Fruit fly (Drosophila melanogaster) whole organism, embryonic: ENCODE measurements around the gene Spc105R.
A peak's percentile ranks its signal among the peaks of the same experiment; 100 is the strongest.

Experiments
- Ada2b ChIP-seq: fragments of 200-800 bp; sonication (Bioruptor generic); IDR thresholded peaks from 2 replicates; pipeline ENCODE4 v1.3.6; 2022; ENCODE audit warnings: missing biosample characterization, missing genetic modification characterization
- Awh ChIP-seq: fragments of 200-800 bp; sonication (Bioruptor generic); IDR thresholded peaks from 2 replicates; pipeline ENCODE4, ENCODE4 v1.3.6; 2022; ENCODE audit warnings: missing biosample characterization, missing genetic modification characterization
- Bteb2 ChIP-seq: fragments of 200-800 bp; sonication (Bioruptor generic); optimal IDR thresholded peaks from 2 replicates; lab custom pipeline; 2016; ENCODE audit warnings: missing biosample characterization, missing genetic modification characterization
- CG10209 ChIP-seq: fragments of 200-800 bp; sonication (Bioruptor generic); optimal IDR thresholded peaks from 3 replicates; lab custom pipeline; 2017; ENCODE audit warnings: missing biosample characterization, mild to moderate bottlenecking, missing genetic modification characterization, missing genetic modification reagents
- CG10431 ChIP-seq: fragments of 200-800 bp; sonication (Bioruptor generic); optimal IDR thresholded peaks from 3 replicates; lab custom pipeline; 2018; ENCODE audit warnings: missing biosample characterization, mild to moderate bottlenecking, missing genetic modification characterization
- CG11456 ChIP-seq: fragments of 200-800 bp; sonication (Bioruptor generic); IDR thresholded peaks from 3 replicates; pipeline ENCODE4 v1.3.6; 2022; ENCODE audit warnings: missing biosample characterization, missing genetic modification characterization
- CG11504 ChIP-seq: fragments of 200-800 bp; sonication (Bioruptor generic); optimal IDR thresholded peaks from 3 replicates; lab custom pipeline; 2019; ENCODE audit warnings: missing biosample characterization, mild to moderate bottlenecking, missing genetic modification characterization, moderate library complexity
- CG15011 ChIP-seq: fragments of 200-800 bp; sonication (Bioruptor generic); optimal IDR thresholded peaks from 3 replicates; lab custom pipeline; 2018; ENCODE audit warnings: missing biosample characterization, mild to moderate bottlenecking, missing genetic modification characterization
- CG15514 ChIP-seq: fragments of 200-800 bp; sonication (Bioruptor generic); optimal IDR thresholded peaks from 3 replicates; lab custom pipeline; 2017; ENCODE audit warnings: missing biosample characterization, missing genetic modification characterization, mild to moderate bottlenecking, moderate library complexity, missing genetic modification reagents
- CG15601 ChIP-seq: fragments of 200-800 bp; sonication (Bioruptor generic); optimal IDR thresholded peaks from 3 replicates; lab custom pipeline; 2019; ENCODE audit warnings: missing biosample characterization, mild to moderate bottlenecking, missing genetic modification characterization, moderate library complexity
- CG16779 ChIP-seq: fragments of 200-800 bp; sonication (Bioruptor generic); IDR thresholded peaks from 2 replicates; pipeline ENCODE4 v1.3.6; 2022; ENCODE audit warnings: missing biosample characterization, missing genetic modification characterization
- CG16813 ChIP-seq: fragments of 200-800 bp; sonication (Bioruptor generic); IDR thresholded peaks from 3 replicates; pipeline ENCODE4 v1.3.6; 2022; ENCODE audit warnings: missing biosample characterization, missing genetic modification characterization; ENCODE audit not compliant: partially characterized antibody
- CG17568 ChIP-seq: fragments of 200-800 bp; sonication (Bioruptor generic); optimal IDR thresholded peaks from 2 replicates; lab custom pipeline; 2018; ENCODE audit warnings: missing biosample characterization, mild to moderate bottlenecking, missing genetic modification characterization, moderate library complexity
- CG3163 ChIP-seq: fragments of 200-800 bp; sonication (Bioruptor generic); optimal IDR thresholded peaks from 3 replicates; lab custom pipeline; 2016; ENCODE audit warnings: missing biosample characterization, missing genetic modification characterization
- CG32532 ChIP-seq: fragments of 200-800 bp; sonication (Bioruptor generic); IDR thresholded peaks from 2 replicates; pipeline ENCODE4 v1.3.6; 2022; ENCODE audit warnings: missing biosample characterization, missing genetic modification characterization
- CG3281 ChIP-seq: fragments of 200-800 bp; sonication (Bioruptor generic); optimal IDR thresholded peaks from 3 replicates; lab custom pipeline; 2017; ENCODE audit warnings: missing biosample characterization, mild to moderate bottlenecking, missing genetic modification characterization
- CG4282 ChIP-seq: fragments of 200-800 bp; sonication (Bioruptor generic); optimal IDR thresholded peaks from 2 replicates; lab custom pipeline; 2016; ENCODE audit warnings: missing biosample characterization, missing genetic modification characterization
- CG43689 ChIP-seq: fragments of 200-800 bp; sonication (Bioruptor generic); IDR thresholded peaks from 2 replicates; pipeline ENCODE4 v1.3.6; 2022; ENCODE audit warnings: missing biosample characterization, missing genetic modification characterization
- CG4404 ChIP-seq: fragments of 200-800 bp; sonication (Bioruptor generic); IDR thresholded peaks from 2 replicates; pipeline ENCODE4 v1.3.6; 2022; ENCODE audit warnings: missing biosample characterization, missing genetic modification characterization
- CG5180 ChIP-seq: fragments of 200-800 bp; sonication (Bioruptor generic); optimal IDR thresholded peaks from 3 replicates; lab custom pipeline; 2017; ENCODE audit warnings: missing biosample characterization, missing genetic modification characterization, mild to moderate bottlenecking, moderate library complexity, missing genetic modification reagents
- CG5953 ChIP-seq: fragments of 200-800 bp; sonication (Bioruptor generic); IDR thresholded peaks from 2 replicates; pipeline ENCODE4 v1.3.6; 2022; ENCODE audit warnings: missing biosample characterization, missing genetic modification characterization
- CG6689 ChIP-seq: fragments of 200-800 bp; sonication (Bioruptor generic); IDR thresholded peaks from 2 replicates; pipeline ENCODE4 v1.3.6; 2022; ENCODE audit warnings: missing biosample characterization, missing genetic modification characterization
- CG7271 ChIP-seq: fragments of 200-800 bp; sonication (Bioruptor generic); optimal IDR thresholded peaks from 2 replicates; lab custom pipeline; 2018; ENCODE audit warnings: missing biosample characterization, mild to moderate bottlenecking, missing genetic modification characterization, moderate library complexity
- CG8290 ChIP-seq, 3 experiments: fragments of 200-800 bp; sonication (Bioruptor generic); optimal IDR thresholded peaks; 2 replicates each; lab custom pipeline; 2016 to 2019; ENCODE audit warnings: missing biosample characterization in 3 of 3, missing genetic modification characterization in 3 of 3, mild to moderate bottlenecking in 2 of 3, moderate library complexity in 1 of 3
- Eip74EF ChIP-seq, 2 experiments: fragments of 200-800 bp in 1 of 2; fragments of >200 bp in 1 of 2; sonication (Bioruptor generic) in 1 of 2; optimal IDR thresholded peaks; 2 replicates each; lab custom pipeline; 2017 to 2019; ENCODE audit warnings: missing biosample characterization in 2 of 2, missing genetic modification characterization in 2 of 2, mild to moderate bottlenecking in 1 of 2, moderate library complexity in 1 of 2
- Ets65A ChIP-seq: fragments of 200-800 bp; sonication (Bioruptor generic); peaks from one replicate; lab custom pipeline; 2016; ENCODE audit warnings: missing biosample characterization, missing genetic modification characterization
- GATAe ChIP-seq: fragments of 200-800 bp; sonication (Bioruptor generic); conservative IDR thresholded peaks from 2 replicates; pipeline ENCODE4 v1.3.6; 2022; ENCODE audit warnings: missing biosample characterization, missing genetic modification characterization
- HLH3B ChIP-seq: fragments of 200-800 bp; sonication (Bioruptor generic); IDR thresholded peaks from 2 replicates; pipeline ENCODE4 v1.3.6; 2022; ENCODE audit warnings: missing biosample characterization, missing genetic modification characterization
- Hmr ChIP-seq: fragments of 200-800 bp; sonication (Bioruptor generic); optimal IDR thresholded peaks from 3 replicates; lab custom pipeline; 2017; ENCODE audit warnings: mild to moderate bottlenecking, missing biosample characterization, missing genetic modification reagents, missing genetic modification characterization
- MESR4 ChIP-seq: fragments of 200-800 bp; sonication (Bioruptor generic); optimal IDR thresholded peaks from 2 replicates; lab custom pipeline; 2018; ENCODE audit warnings: missing biosample characterization, mild to moderate bottlenecking, missing genetic modification characterization, moderate library complexity
- Meics ChIP-seq: fragments of 200-800 bp; sonication (Bioruptor generic); optimal IDR thresholded peaks from 2 replicates; lab custom pipeline; 2017; ENCODE audit warnings: missing biosample characterization, mild to moderate bottlenecking, missing genetic modification characterization
- NfI ChIP-seq: fragments of 200-800 bp; sonication (Bioruptor generic); optimal IDR thresholded peaks from 3 replicates; lab custom pipeline; 2018; ENCODE audit warnings: missing biosample characterization, mild to moderate bottlenecking, missing genetic modification characterization, moderate library complexity
- Ptx1 ChIP-seq: fragments of 200-800 bp; sonication (Bioruptor generic); IDR thresholded peaks from 2 replicates; pipeline ENCODE4 v1.3.6; 2022; ENCODE audit warnings: missing biosample characterization, missing genetic modification characterization
- Spps ChIP-seq: fragments of 200-800 bp; sonication (Bioruptor generic); optimal IDR thresholded peaks from 2 replicates; lab custom pipeline; 2018; ENCODE audit warnings: missing biosample characterization, mild to moderate bottlenecking, missing genetic modification characterization
- Xrp1 ChIP-seq: fragments of 200-800 bp; sonication (Bioruptor generic); IDR thresholded peaks from 2 replicates; pipeline ENCODE4 v1.3.6; 2022; ENCODE audit warnings: missing biosample characterization, missing genetic modification characterization
- chm ChIP-seq: fragments of 200-800 bp; sonication (Bioruptor generic); IDR thresholded peaks from 2 replicates; pipeline ENCODE4 v1.3.6; 2022; ENCODE audit warnings: missing biosample characterization, missing genetic modification characterization
- cwo ChIP-seq: fragments of 200-800 bp; sonication (Bioruptor generic); optimal IDR thresholded peaks from 3 replicates; lab custom pipeline; 2017; ENCODE audit warnings: missing biosample characterization, missing genetic modification characterization, mild to moderate bottlenecking, moderate library complexity, missing genetic modification reagents
- dysf ChIP-seq: fragments of 200-800 bp; sonication (Bioruptor generic); IDR thresholded peaks from 3 replicates; pipeline ENCODE4 v1.3.6; 2022; ENCODE audit warnings: missing biosample characterization, missing genetic modification characterization
- jigr1 ChIP-seq: fragments of 200-800 bp; sonication (Bioruptor generic); IDR thresholded peaks from 3 replicates; pipeline ENCODE4 v1.3.6; 2022; ENCODE audit warnings: missing biosample characterization, missing genetic modification characterization
- kah ChIP-seq: fragments of 200-800 bp; sonication (Bioruptor generic); optimal IDR thresholded peaks from 2 replicates; lab custom pipeline; 2018; ENCODE audit warnings: missing biosample characterization, mild to moderate bottlenecking, missing genetic modification characterization
- lab ChIP-seq: fragments of 200-800 bp; sonication (Bioruptor generic); optimal IDR thresholded peaks from 3 replicates; lab custom pipeline; 2017; ENCODE audit warnings: missing biosample characterization, missing genetic modification characterization, mild to moderate bottlenecking, moderate library complexity, missing genetic modification reagents
- pita ChIP-seq: fragments of 200-800 bp; sonication (Bioruptor generic); optimal IDR thresholded peaks from 2 replicates; lab custom pipeline; 2017; ENCODE audit warnings: missing biosample characterization, mild to moderate bottlenecking, missing genetic modification characterization
- prd ChIP-seq, 3 experiments: fragments of >200 bp in 2 of 3; fragments of 200-800 bp in 1 of 3; sonication (Bioruptor generic) in 1 of 3; optimal IDR thresholded peaks in 2 of 3; IDR thresholded peaks in 1 of 3; 2 replicates in 2 of 3; 3 replicates in 1 of 3; pipeline versions ENCODE4 v1.3.6 to Lab custom; 2017 to 2022; ENCODE audit warnings: missing biosample characterization in 1 of 3, missing genetic modification characterization in 1 of 3
- pum ChIP-seq: fragments of 200-800 bp; sonication (Bioruptor generic); optimal IDR thresholded peaks from 2 replicates; lab custom pipeline; 2016; ENCODE audit warnings: missing biosample characterization, missing genetic modification characterization
- row ChIP-seq: fragments of 200-800 bp; sonication (Bioruptor generic); IDR thresholded peaks from 3 replicates; pipeline ENCODE4 v1.3.6; 2022; ENCODE audit warnings: missing biosample characterization, missing genetic modification characterization
- sens ChIP-seq: fragments of 200-800 bp; sonication (Bioruptor generic); peaks from one replicate; lab custom pipeline; 2016; ENCODE audit warnings: missing biosample characterization, missing genetic modification characterization
- shn ChIP-seq: fragments of 200-800 bp; sonication (Bioruptor generic); optimal IDR thresholded peaks from 3 replicates; lab custom pipeline; 2016; ENCODE audit warnings: missing biosample characterization, missing genetic modification characterization
- vfl ChIP-seq: fragments of 200-800 bp; sonication (Bioruptor generic); optimal IDR thresholded peaks from 2 replicates; lab custom pipeline; 2016; ENCODE audit warnings: missing biosample characterization, missing genetic modification characterization

Spc105R gene

DNA sequence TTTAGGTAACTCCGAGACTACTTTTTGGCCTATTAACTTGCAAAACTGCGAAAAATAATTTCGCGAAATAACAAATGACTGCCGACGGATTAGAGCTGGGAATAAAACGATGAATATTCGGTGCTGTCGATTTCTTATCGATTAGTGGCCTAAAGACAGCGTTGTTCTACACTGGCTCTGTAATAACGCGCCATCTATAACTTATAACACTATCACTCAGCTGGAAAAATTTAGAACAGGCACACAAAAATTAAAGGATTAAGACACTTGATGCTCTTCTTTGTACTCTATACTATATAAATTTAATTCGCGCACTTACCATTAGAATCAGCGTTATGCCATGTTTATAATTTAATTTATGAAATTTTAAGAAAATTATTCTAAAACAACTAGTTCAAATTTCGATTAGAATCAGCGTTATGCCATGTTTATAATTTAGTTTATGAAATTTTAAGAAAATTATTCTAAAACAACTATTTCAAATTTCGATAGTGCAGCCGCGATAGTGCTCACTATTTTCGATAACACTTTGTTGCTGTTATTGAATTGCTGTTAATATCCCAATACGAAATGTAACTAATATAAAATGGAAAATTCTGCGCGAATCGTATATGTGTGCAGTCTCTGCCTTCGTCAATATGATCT, 41.4 kb downstream of the Spc105R start, which contains the start of the genes CSN3 and CG11456 (continued):
- no peak for TF ChIP-seq jigr1 (GFP tag; lab: Robert Waterston, UW)
- peak; percentile 25 for TF ChIP-seq MESR4 (GFP tag; lab: Kevin White, UChicago)
- TF ChIP-seq CG3281: peak; percentile 14
- no peak for TF ChIP-seq CG17568
- no peak for TF ChIP-seq CG7271 (tag; lab: Kevin White, UChicago)
- peak; percentile 52 for TF ChIP-seq Xrp1
- peak; percentile 6 for TF ChIP-seq shn
- TF ChIP-seq CG16813: peak; percentile 67
- no peak for TF ChIP-seq HLH3B (GFP tag; lab: Robert Waterston, UW)
- no peak for TF ChIP-seq CG43689 (GFP tag; lab: Robert Waterston, UW)

DNA sequence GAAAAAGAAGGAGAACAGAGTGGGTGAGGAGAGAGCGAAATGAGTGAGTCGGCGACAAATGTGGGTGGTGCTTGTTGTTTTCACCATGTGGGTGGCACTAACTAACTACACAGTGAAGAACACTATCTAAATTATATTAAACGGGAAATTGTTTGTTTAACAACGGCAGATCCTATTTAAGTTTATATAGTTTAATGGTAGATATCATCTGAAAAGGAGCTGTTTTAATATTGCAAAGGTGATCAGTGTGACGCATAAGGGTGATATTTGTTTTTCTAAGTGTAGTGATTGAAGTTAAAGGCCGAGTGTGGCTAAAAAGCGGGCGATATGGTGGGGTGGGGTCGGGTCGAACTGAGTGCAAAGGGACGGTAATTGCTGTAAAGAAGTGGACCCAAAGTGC, 48.4 kb downstream of the Spc105R start:
- TF ChIP-seq Ada2b (GFP tag; lab: Robert Waterston, UW): peak; percentile 32; the same call in 1 of the 2 replicates
- no peak for TF ChIP-seq pita (GFP tag; lab: Kevin White, UChicago)
- TF ChIP-seq kah (GFP tag; lab: Kevin White, UChicago): no peak
- 0 out of 2 replicates have a peak, but pooled peaks have one; percentile 33 for TF ChIP-seq CG32532
- no peak for TF ChIP-seq CG5953
- peak; percentile 79 for TF ChIP-seq Ets65A (GFP tag; lab: Kevin White, UChicago)
- TF ChIP-seq CG10209 (GFP tag; lab: Kevin White, UChicago): no peak
- TF ChIP-seq CG11456 (GFP tag; lab: Robert Waterston, UW): peak; percentile 61; the same call in 1 of the 3 replicates
- TF ChIP-seq NfI: peak; percentile 13
- TF ChIP-seq CG8290 (GFP tag; optimal IDR thresholded peaks at IDR 0.05; lab: Kevin White, UChicago): no peak
- no peak for TF ChIP-seq CG8290 (tag; optimal IDR thresholded peaks at IDR 0.05; lab: Kevin White, UChicago)
- no peak for TF ChIP-seq pum
- TF ChIP-seq CG16779 (GFP tag; lab: Robert Waterston, UW): no peak
- peak; percentile 28 for TF ChIP-seq cwo (GFP tag; lab: Kevin White, UChicago)
- no peak for TF ChIP-seq CG7271 (tag; lab: Kevin White, UChicago)
- no peak for TF ChIP-seq CG4404
- TF ChIP-seq vfl: no peak
- TF ChIP-seq CG15514 (GFP tag; lab: Kevin White, UChicago): peak; percentile 17
- peak; percentile 24 for TF ChIP-seq Hmr
- peak; percentile 62 for TF ChIP-seq lab (GFP tag; lab: Kevin White, UChicago)
- TF ChIP-seq prd (optimal IDR thresholded peaks at IDR 0.05; lab: Kevin White, UChicago): no peak
- TF ChIP-seq prd (GFP tag; IDR thresholded peaks at IDR 0.05; lab: Robert Waterston, UW): no peak
- no peak for TF ChIP-seq Spps
- TF ChIP-seq CG11504 (tag; lab: Kevin White, UChicago): no peak
- no peak for TF ChIP-seq Bteb2 (GFP tag; lab: Kevin White, UChicago)
- peak; percentile 44 for TF ChIP-seq sens
- TF ChIP-seq Awh: no peak
- TF ChIP-seq CG15011 (GFP tag; lab: Kevin White, UChicago): no peak
- TF ChIP-seq chm (GFP tag; lab: Robert Waterston, UW): no peak
- no peak for TF ChIP-seq Eip74EF (GFP tag; optimal IDR thresholded peaks at IDR 0.05; lab: Kevin White, UChicago)
- TF ChIP-seq row (GFP tag; lab: Robert Waterston, UW): 0 out of 3 replicates have a peak, but pooled peaks have one; percentile 26
- TF ChIP-seq CG5180: no peak
- TF ChIP-seq CG15601: no peak
- peak; percentile 0 for TF ChIP-seq Meics (GFP tag; lab: Kevin White, UChicago)
- no peak for TF ChIP-seq CG4282 (GFP tag; lab: Kevin White, UChicago)
- no peak for TF ChIP-seq CG3163 (GFP tag; lab: Kevin White, UChicago)
- 0 out of 2 replicates have a peak, but pooled peaks have one; percentile 28 for TF ChIP-seq CG6689 (GFP tag; lab: Robert Waterston, UW)
- TF ChIP-seq CG10431 (GFP tag; lab: Kevin White, UChicago): no peak
- TF ChIP-seq Ptx1 (GFP tag; lab: Robert Waterston, UW): 0 out of 2 replicates have a peak, but pooled peaks have one; percentile 39
- peak; percentile 48; the same call in 1 of the 3 replicates for TF ChIP-seq dysf (GFP tag; lab: Robert Waterston, UW)
- 0 out of 2 replicates have a peak, but pooled peaks have one; percentile 12 for TF ChIP-seq GATAe (GFP tag; lab: Robert Waterston, UW)
